Worm (Caenorhabditis elegans): ENCODE results near the gene fbxa-211.

fbxa-211 gene

DNA sequence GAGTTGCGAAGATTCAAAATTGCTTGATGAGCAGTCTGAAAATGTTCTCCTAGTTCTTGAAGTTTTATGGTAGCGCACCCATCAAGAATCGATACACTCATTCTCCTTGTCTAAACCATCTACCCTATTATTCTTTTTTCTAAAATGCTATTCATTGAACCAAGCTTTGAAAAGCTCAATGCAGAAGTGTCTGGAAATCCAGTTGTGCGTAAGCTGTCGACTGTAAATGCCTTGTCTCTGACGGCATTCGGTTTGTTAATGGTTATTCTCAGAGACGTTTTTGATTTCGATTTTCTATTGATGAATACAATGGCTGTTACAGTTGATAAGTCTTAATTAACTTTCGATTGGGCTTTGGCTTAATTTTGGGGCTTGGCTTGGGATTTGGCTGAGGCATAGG is 35.2 kb downstream of the fbxa-211 start, which contains the start of gene C14A6.12:
C14A6.12 (minus strand) TSS at position 101 of the 400 bp plus-strand sequence.
- no peak for TF ChIP-seq aly-2 (tag; optimal IDR thresholded peaks at IDR 0.05)
- no peak for TF ChIP-seq xbp-1 (tag; optimal IDR thresholded peaks at IDR 0.05)
- TF ChIP-seq C04F5.9 (tag; optimal IDR thresholded peaks at IDR 0.05): no peak
- TF ChIP-seq nhr-47 (tag; optimal IDR thresholded peaks at IDR 0.05): no peak
- TF ChIP-seq lin-14 (GFP tag; optimal IDR thresholded peaks at IDR 0.05): no peak
- TF ChIP-seq mdl-1 (tag; optimal IDR thresholded peaks at IDR 0.05): no peak
- TF ChIP-seq nhr-19 (GFP tag; conservative IDR thresholded peaks at IDR 0.05): no peak
- no peak for TF ChIP-seq efl-3 (GFP tag; optimal IDR thresholded peaks at IDR 0.05)
- no peak for TF ChIP-seq nhr-84 (tag; optimal IDR thresholded peaks at IDR 0.05)

ce11 chrV:18163434-18163833 is 36.1 kb downstream of the fbxa-211 start:
- TF ChIP-seq snu-23 (GFP tag; optimal IDR thresholded peaks at IDR 0.05): no peak
- TF ChIP-seq nhr-77 (tag; optimal IDR thresholded peaks at IDR 0.05): no peak
- no peak for TF ChIP-seq nhr-19 (GFP tag; conservative IDR thresholded peaks at IDR 0.05)
- TF ChIP-seq fkh-10 (GFP tag; optimal IDR thresholded peaks at IDR 0.05): no peak
- no peak for TF ChIP-seq mef-2 (tag; optimal IDR thresholded peaks at IDR 0.05)
- no peak for TF ChIP-seq mab-9 (GFP tag; IDR thresholded peaks at IDR 0.05)
- TF ChIP-seq nhr-47 (tag; optimal IDR thresholded peaks at IDR 0.05): no peak
- TF ChIP-seq aly-2 (tag; optimal IDR thresholded peaks at IDR 0.05): no peak
- no peak for TF ChIP-seq lin-13 (GFP tag; optimal IDR thresholded peaks at IDR 0.05)
- TF ChIP-seq egl-13 (tag; optimal IDR thresholded peaks at IDR 0.05): no peak
- TF ChIP-seq mdl-1 (tag; optimal IDR thresholded peaks at IDR 0.05): no peak
- TF ChIP-seq hlh-4 (tag; optimal IDR thresholded peaks at IDR 0.05): no peak

ce11 chrV:18164758-18165157 is 37.4 kb downstream of the fbxa-211 start, which contains the start of gene C14A6.5:
TSS of gene C14A6.5 (minus strand) at chrV:18164858.
- no peak for TF ChIP-seq ceh-90 (tag; optimal IDR thresholded peaks at IDR 0.05)
- TF ChIP-seq snpc-4 (tag; optimal IDR thresholded peaks at IDR 0.05): no peak
- TF ChIP-seq tbx-2 (tag; optimal IDR thresholded peaks at IDR 0.05): no peak
- no peak for TF ChIP-seq lir-3 (tag; optimal IDR thresholded peaks at IDR 0.05; ENCODE audit: poor library complexity)
- TF ChIP-seq mab-9 (GFP tag; IDR thresholded peaks at IDR 0.05): no peak
- TF ChIP-seq elt-2 (tag; optimal IDR thresholded peaks at IDR 0.05): no peak
- no peak for TF ChIP-seq ceh-8 (GFP tag; optimal IDR thresholded peaks at IDR 0.05)
- no peak for TF ChIP-seq nhr-20 (tag; optimal IDR thresholded peaks at IDR 0.05)
- no peak for TF ChIP-seq nhr-84 (tag; optimal IDR thresholded peaks at IDR 0.05)
- TF ChIP-seq ceh-88 (GFP tag; IDR thresholded peaks at IDR 0.05): no peak
- no peak for TF ChIP-seq Y116A8C.19 (tag; optimal IDR thresholded peaks at IDR 0.05; ENCODE audit: borderline replicate concordance)
- no peak for TF ChIP-seq fos-1 (tag; optimal IDR thresholded peaks at IDR 0.05)

ce11 chrV:18167161-18167560 is 39.8 kb downstream of the fbxa-211 start, which contains the start of gene C14A6.6:
TSS of gene C14A6.6 (minus strand) at chrV:18167261.
- no peak for TF ChIP-seq aly-2 (tag; optimal IDR thresholded peaks at IDR 0.05)
- TF ChIP-seq nhr-20 (tag; optimal IDR thresholded peaks at IDR 0.05): no peak
- TF ChIP-seq tlp-1 (tag; optimal IDR thresholded peaks at IDR 0.05): no peak
- TF ChIP-seq fos-1 (tag; optimal IDR thresholded peaks at IDR 0.05): no peak
- no peak for TF ChIP-seq sox-4 (tag; optimal IDR thresholded peaks at IDR 0.05)
- TF ChIP-seq unc-98 (GFP tag; IDR thresholded peaks at IDR 0.05): no peak
- no peak for TF ChIP-seq alr-1 (tag; optimal IDR thresholded peaks at IDR 0.05; ENCODE audit: borderline replicate concordance)
- no peak for TF ChIP-seq nhr-11 (tag; optimal IDR thresholded peaks at IDR 0.05)
- TF ChIP-seq fkh-4 (tag; optimal IDR thresholded peaks at IDR 0.05; ENCODE audit: borderline replicate concordance): no peak
- no peak for TF ChIP-seq lin-15B (tag; optimal IDR thresholded peaks at IDR 0.05)
- TF ChIP-seq nhr-90 (tag; optimal IDR thresholded peaks at IDR 0.05; ENCODE audit: poor library complexity): no peak
- TF ChIP-seq ztf-11 (tag; optimal IDR thresholded peaks at IDR 0.05): no peak

All from whole organism, L1 larva.